Fruit fly (Drosophila melanogaster) whole organism, embryonic: ENCODE measurements around the gene Rh2.
A peak's percentile ranks its signal among the peaks of the same experiment; 100 is the strongest.

Experiments used
- Asciz ChIP-seq: fragments of 200-800 bp; sonication (Bioruptor generic); optimal IDR thresholded peaks from 2 replicates; lab custom pipeline; 2017; ENCODE audit warnings: missing biosample characterization, mild to moderate bottlenecking, missing genetic modification characterization, missing genetic modification reagents
- CG10321 ChIP-seq: fragments of 200-800 bp; sonication (Bioruptor generic); IDR thresholded peaks from 2 replicates; pipeline ENCODE4 v1.3.6; 2022; ENCODE audit warnings: missing biosample characterization, missing genetic modification characterization
- CG11695 ChIP-seq: fragments of 200-800 bp; sonication (Bioruptor generic); IDR thresholded peaks from 3 replicates; pipeline ENCODE4 v1.3.6; 2022; ENCODE audit warnings: missing biosample characterization, missing genetic modification characterization
- CG12104 ChIP-seq: fragments of 200-800 bp; sonication (Bioruptor generic); optimal IDR thresholded peaks from 3 replicates; lab custom pipeline; 2016; ENCODE audit warnings: missing biosample characterization, missing genetic modification characterization
- CG13894 ChIP-seq: fragments of 200-800 bp; sonication (Bioruptor generic); optimal IDR thresholded peaks from 3 replicates; lab custom pipeline; 2018; ENCODE audit warnings: missing biosample characterization, mild to moderate bottlenecking, missing genetic modification characterization, moderate library complexity
- CG14965 ChIP-seq: fragments of 200-800 bp; sonication (Bioruptor generic); optimal IDR thresholded peaks from 2 replicates; lab custom pipeline; 2016; ENCODE audit warnings: missing biosample characterization, missing genetic modification characterization, borderline replicate concordance
- CG17186 ChIP-seq: fragments of 200-800 bp; sonication (Bioruptor generic); optimal IDR thresholded peaks from 3 replicates; lab custom pipeline; 2017; ENCODE audit warnings: missing biosample characterization, missing genetic modification reagents, missing genetic modification characterization
- CG1792 ChIP-seq: fragments of 200-800 bp; sonication (Bioruptor generic); optimal IDR thresholded peaks from 2 replicates; lab custom pipeline; 2016; ENCODE audit warnings: missing biosample characterization, missing genetic modification characterization
- CG18011 ChIP-seq: fragments of 200-800 bp; sonication (Bioruptor generic); optimal IDR thresholded peaks from 2 replicates; lab custom pipeline; 2017; ENCODE audit warnings: missing biosample characterization, missing genetic modification characterization, mild to moderate bottlenecking, moderate library complexity, missing genotype
- CG18262 ChIP-seq: fragments of 200-800 bp; optimal IDR thresholded peaks from 3 replicates; lab custom pipeline; 2019; ENCODE audit warnings: missing biosample characterization, mild to moderate bottlenecking, missing genetic modification characterization, moderate library complexity
- CG2199 ChIP-seq: fragments of 200-800 bp; sonication (Bioruptor generic); IDR thresholded peaks from 3 replicates; pipeline ENCODE4 v1.3.6; 2022; ENCODE audit warnings: missing biosample characterization, missing genetic modification characterization
- CG2889 ChIP-seq: fragments of 200-800 bp; sonication (Bioruptor generic); IDR thresholded peaks from 3 replicates; pipeline ENCODE4 v1.3.6; 2022; ENCODE audit warnings: missing biosample characterization, missing genetic modification characterization
- CG31365 ChIP-seq: fragments of 200-800 bp; sonication (Bioruptor generic); optimal IDR thresholded peaks from 2 replicates; lab custom pipeline; 2018; ENCODE audit warnings: missing biosample characterization, mild to moderate bottlenecking, missing genetic modification characterization
- CG32532 ChIP-seq: fragments of 200-800 bp; sonication (Bioruptor generic); IDR thresholded peaks from 2 replicates; pipeline ENCODE4 v1.3.6; 2022; ENCODE audit warnings: missing biosample characterization, missing genetic modification characterization
- CG32767 ChIP-seq: fragments of 200-800 bp; sonication (Bioruptor generic); IDR thresholded peaks from 2 replicates; pipeline ENCODE4 v1.3.6; 2022; ENCODE audit warnings: missing biosample characterization, missing genetic modification characterization
- CG5180 ChIP-seq: fragments of 200-800 bp; sonication (Bioruptor generic); optimal IDR thresholded peaks from 3 replicates; lab custom pipeline; 2017; ENCODE audit warnings: missing biosample characterization, missing genetic modification characterization, mild to moderate bottlenecking, moderate library complexity, missing genetic modification reagents
- CG5245 ChIP-seq: fragments of 200-800 bp; sonication (Bioruptor generic); optimal IDR thresholded peaks from 3 replicates; lab custom pipeline; 2016; ENCODE audit warnings: missing biosample characterization, missing genetic modification characterization
- CG6689 ChIP-seq: fragments of 200-800 bp; sonication (Bioruptor generic); IDR thresholded peaks from 2 replicates; pipeline ENCODE4 v1.3.6; 2022; ENCODE audit warnings: missing biosample characterization, missing genetic modification characterization
- CG9876 ChIP-seq: fragments of 200-800 bp; sonication (Bioruptor generic); optimal IDR thresholded peaks from 2 replicates; lab custom pipeline; 2016; ENCODE audit warnings: missing biosample characterization, missing genetic modification characterization
- CHES-1-like ChIP-seq: fragments of 200-800 bp; sonication (Bioruptor generic); optimal IDR thresholded peaks from 2 replicates; lab custom pipeline; 2016; ENCODE audit warnings: missing biosample characterization, missing genetic modification characterization
- D19A ChIP-seq: fragments of 200-800 bp; optimal IDR thresholded peaks from 3 replicates; lab custom pipeline; 2019; ENCODE audit warnings: missing biosample characterization, mild to moderate bottlenecking, missing genetic modification characterization, moderate library complexity
- Doc3 ChIP-seq: fragments of 200-800 bp; sonication (Bioruptor generic); IDR thresholded peaks from 3 replicates; pipeline ENCODE4 v1.3.6; 2022; ENCODE audit warnings: missing biosample characterization, missing genetic modification characterization; ENCODE audit not compliant: partially characterized antibody
- Dp ChIP-seq: fragments of 200-800 bp; sonication (Bioruptor generic); optimal IDR thresholded peaks from 2 replicates; lab custom pipeline; 2018; ENCODE audit warnings: missing biosample characterization, mild to moderate bottlenecking, missing genetic modification characterization, moderate library complexity
- Ets97D ChIP-seq: fragments of 200-800 bp; sonication (Bioruptor generic); optimal IDR thresholded peaks from 3 replicates; lab custom pipeline; 2016; ENCODE audit warnings: missing biosample characterization, missing genetic modification characterization
- GATAe ChIP-seq: fragments of 200-800 bp; sonication (Bioruptor generic); conservative IDR thresholded peaks from 2 replicates; pipeline ENCODE4 v1.3.6; 2022; ENCODE audit warnings: missing biosample characterization, missing genetic modification characterization
- Hand ChIP-seq: fragments of 200-800 bp; sonication (Bioruptor generic); optimal IDR thresholded peaks from 2 replicates; lab custom pipeline; 2017; ENCODE audit warnings: mild to moderate bottlenecking, missing biosample characterization, missing genetic modification reagents, missing genetic modification characterization
- Hsf ChIP-seq: fragments of 200-800 bp; sonication (Bioruptor generic); optimal IDR thresholded peaks from 3 replicates; lab custom pipeline; 2016; ENCODE audit warnings: missing biosample characterization, missing genetic modification characterization
- Mad ChIP-seq: fragments of 200-800 bp; sonication (Bioruptor generic); optimal IDR thresholded peaks from 2 replicates; lab custom pipeline; 2016; ENCODE audit warnings: missing biosample characterization, missing genetic modification characterization
- Mes4 ChIP-seq: fragments of 200-800 bp; sonication (Bioruptor generic); optimal IDR thresholded peaks from 2 replicates; lab custom pipeline; 2016; ENCODE audit warnings: missing biosample characterization, missing genetic modification characterization
- NfI ChIP-seq: fragments of 200-800 bp; sonication (Bioruptor generic); optimal IDR thresholded peaks from 3 replicates; lab custom pipeline; 2018; ENCODE audit warnings: missing biosample characterization, mild to moderate bottlenecking, missing genetic modification characterization, moderate library complexity
- Optix ChIP-seq: fragments of 200-800 bp; sonication (Bioruptor generic); IDR thresholded peaks from 3 replicates; pipeline ENCODE4 v1.3.6; 2022; ENCODE audit warnings: missing biosample characterization, missing genetic modification characterization
- abd-A ChIP-seq: fragments of 200-800 bp; sonication (Bioruptor generic); optimal IDR thresholded peaks from 3 replicates; lab custom pipeline; 2019; ENCODE audit warnings: missing biosample characterization, mild to moderate bottlenecking, missing genetic modification characterization, moderate library complexity
- ase ChIP-seq: fragments of 200-800 bp; sonication (Bioruptor generic); IDR thresholded peaks from 3 replicates; pipeline ENCODE4 v1.3.6; 2022; ENCODE audit warnings: missing biosample characterization, missing genetic modification characterization
- chm ChIP-seq: fragments of 200-800 bp; sonication (Bioruptor generic); IDR thresholded peaks from 2 replicates; pipeline ENCODE4 v1.3.6; 2022; ENCODE audit warnings: missing biosample characterization, missing genetic modification characterization
- chn ChIP-seq: fragments of 200-800 bp; sonication (Bioruptor generic); optimal IDR thresholded peaks from 2 replicates; lab custom pipeline; 2016; ENCODE audit warnings: missing biosample characterization, missing genetic modification characterization
- grau ChIP-seq: fragments of 200-800 bp; optimal IDR thresholded peaks from 3 replicates; lab custom pipeline; 2019; ENCODE audit warnings: missing biosample characterization, mild to moderate bottlenecking, missing genetic modification characterization, moderate library complexity
- hb ChIP-seq: fragments of 200-800 bp; sonication (Bioruptor generic); IDR thresholded peaks from 3 replicates; pipeline ENCODE4 v1.3.6; 2022; ENCODE audit warnings: missing biosample characterization, missing genetic modification characterization; ENCODE audit not compliant: partially characterized antibody
- hbn ChIP-seq: fragments of 200-800 bp; sonication (Bioruptor generic); IDR thresholded peaks from 2 replicates; pipeline ENCODE4 v1.3.6; 2022; ENCODE audit warnings: missing biosample characterization, missing genetic modification characterization; ENCODE audit not compliant: partially characterized antibody
- kah ChIP-seq: fragments of 200-800 bp; sonication (Bioruptor generic); optimal IDR thresholded peaks from 2 replicates; lab custom pipeline; 2018; ENCODE audit warnings: missing biosample characterization, mild to moderate bottlenecking, missing genetic modification characterization
- knrl ChIP-seq: fragments of 200-800 bp; sonication (Bioruptor generic); IDR thresholded peaks from 3 replicates; pipeline ENCODE4 v1.3.6; 2022; ENCODE audit warnings: missing biosample characterization, missing genetic modification characterization; ENCODE audit not compliant: partially characterized antibody
- lilli ChIP-seq: fragments of 200-800 bp; sonication (Bioruptor generic); optimal IDR thresholded peaks from 3 replicates; lab custom pipeline; 2016; ENCODE audit warnings: missing biosample characterization, missing genetic modification characterization
- lola ChIP-seq, 3 experiments: fragments of >200 bp in 2 of 3; fragments of 200-800 bp in 1 of 3; sonication (Bioruptor generic) in 1 of 3; optimal IDR thresholded peaks; 2 replicates each; lab custom pipeline; 2017 to 2019; ENCODE audit warnings: missing biosample characterization in 3 of 3, missing genetic modification characterization in 3 of 3, mild to moderate bottlenecking in 1 of 3, moderate library complexity in 1 of 3
- mam ChIP-seq: fragments of 200-800 bp; sonication (Bioruptor generic); optimal IDR thresholded peaks from 3 replicates; lab custom pipeline; 2016; ENCODE audit warnings: missing biosample characterization, missing genetic modification characterization
- nerfin-1 ChIP-seq: fragments of 200-800 bp; sonication (Bioruptor generic); optimal IDR thresholded peaks from 3 replicates; lab custom pipeline; 2019; ENCODE audit warnings: missing biosample characterization, mild to moderate bottlenecking, missing genetic modification characterization, moderate library complexity
- p53 ChIP-seq: fragments of 200-800 bp; sonication (Bioruptor generic); optimal IDR thresholded peaks from 2 replicates; lab custom pipeline; 2016; ENCODE audit warnings: missing biosample characterization, missing genetic modification characterization
- sd ChIP-seq: fragments of 200-800 bp; sonication (Bioruptor generic); optimal IDR thresholded peaks from 3 replicates; lab custom pipeline; 2018; ENCODE audit warnings: missing biosample characterization, mild to moderate bottlenecking, missing genetic modification characterization, moderate library complexity
- sna ChIP-seq: fragments of 200-800 bp; sonication (Bioruptor generic); IDR thresholded peaks from 2 replicates; pipeline ENCODE4 v1.3.6; 2022; ENCODE audit warnings: missing biosample characterization, missing genetic modification characterization; ENCODE audit not compliant: partially characterized antibody
- tgo ChIP-seq: fragments of 200-800 bp; sonication (Bioruptor generic); IDR thresholded peaks from 3 replicates; pipeline ENCODE4 v1.3.6; 2022; ENCODE audit warnings: missing biosample characterization, missing genetic modification characterization
- tin ChIP-seq: fragments of 200-800 bp; sonication (Bioruptor generic); optimal IDR thresholded peaks from 3 replicates; lab custom pipeline; 2016; ENCODE audit warnings: missing biosample characterization, missing genetic modification characterization
- trem ChIP-seq: fragments of 200-800 bp; optimal IDR thresholded peaks from 3 replicates; lab custom pipeline; 2019; ENCODE audit warnings: missing biosample characterization, mild to moderate bottlenecking, missing genetic modification characterization, moderate library complexity
- vnd ChIP-seq: fragments of 200-800 bp; sonication (Bioruptor generic); IDR thresholded peaks from 3 replicates; pipeline ENCODE4 v1.3.6; 2022; ENCODE audit warnings: missing biosample characterization, missing genetic modification characterization; ENCODE audit not compliant: partially characterized antibody

Rh2 gene

DNA sequence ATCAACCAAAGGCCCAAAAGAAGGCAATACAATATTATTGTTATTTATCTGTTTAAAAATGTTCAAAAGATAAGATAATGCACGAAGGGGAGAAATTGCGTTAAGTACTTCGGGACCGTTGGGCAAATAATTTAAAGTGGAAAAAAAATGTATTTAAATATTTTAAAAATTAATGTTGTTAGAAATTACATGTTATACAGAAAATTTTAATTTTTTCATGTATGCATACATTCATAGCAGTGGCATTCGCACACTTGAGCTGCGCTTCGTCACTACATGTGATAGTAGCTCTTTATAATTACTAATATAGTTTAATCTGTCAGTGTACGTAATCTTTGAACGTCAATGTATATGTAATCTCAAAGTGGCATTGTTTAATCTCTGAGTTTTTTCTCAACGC lies 4.0 kb upstream of the Rh2 start (continued):
- peak; percentile 80 for TF ChIP-seq tgo
- TF ChIP-seq GATAe (GFP tag; lab: Robert Waterston, UW) = peak; percentile 99
- no peak for TF ChIP-seq hb (GFP tag; lab: Robert Waterston, UW)
- TF ChIP-seq Hsf (GFP tag; lab: Kevin White, UChicago) = no peak
- no peak for TF ChIP-seq NfI
- no peak for TF ChIP-seq Mes4 (GFP tag; lab: Kevin White, UChicago)
- TF ChIP-seq grau (tag; lab: Kevin White, UChicago) = no peak
- no peak for TF ChIP-seq CG17186 (GFP tag; lab: Kevin White, UChicago)
- no peak for TF ChIP-seq CG31365 (tag; lab: Kevin White, UChicago)
- no peak for TF ChIP-seq CG9876 (GFP tag; lab: Kevin White, UChicago)
- no peak for TF ChIP-seq CG13894
- TF ChIP-seq CG5180 (GFP tag; lab: Kevin White, UChicago) = no peak
- TF ChIP-seq Ets97D (GFP tag; lab: Kevin White, UChicago) = no peak
- no peak for TF ChIP-seq Dp (GFP tag; lab: Kevin White, UChicago)
- TF ChIP-seq chm (GFP tag; lab: Robert Waterston, UW) = no peak
- TF ChIP-seq tin (GFP tag; lab: Kevin White, UChicago) = no peak
- TF ChIP-seq p53 (GFP tag; lab: Kevin White, UChicago) = no peak
- no peak for TF ChIP-seq CG32767 (GFP tag; lab: Robert Waterston, UW)
- TF ChIP-seq knrl (GFP tag; lab: Robert Waterston, UW) = no peak
- no peak for TF ChIP-seq kah
- peak; percentile 65; the same call in 2 of the 3 replicates for TF ChIP-seq ase (GFP tag; lab: Robert Waterston, UW)
- TF ChIP-seq trem (tag; lab: Kevin White, UChicago) = no peak
- TF ChIP-seq Hand (GFP tag; lab: Kevin White, UChicago) = no peak
- no peak for TF ChIP-seq CG1792 (GFP tag; lab: Kevin White, UChicago)
- no peak for TF ChIP-seq Asciz (GFP tag; lab: Kevin White, UChicago)
- TF ChIP-seq hbn (GFP tag; lab: Robert Waterston, UW) = no peak
- TF ChIP-seq CG14965 (GFP tag; lab: Kevin White, UChicago) = no peak
- TF ChIP-seq Doc3 (GFP tag; lab: Robert Waterston, UW) = no peak
- TF ChIP-seq CG18011 (GFP tag; lab: Kevin White, UChicago) = no peak
- no peak for TF ChIP-seq CG18262 (tag; lab: Kevin White, UChicago)
- no peak for TF ChIP-seq CG10321 (GFP tag; lab: Robert Waterston, UW)
- no peak for TF ChIP-seq D19A (tag; lab: Kevin White, UChicago)
- peak; percentile 22 for TF ChIP-seq CG12104
- TF ChIP-seq sd (tag; lab: Kevin White, UChicago) = no peak
- no peak for TF ChIP-seq abd-A (tag; lab: Kevin White, UChicago)
- no peak for TF ChIP-seq Optix (GFP tag; lab: Robert Waterston, UW)
- TF ChIP-seq mam (GFP tag; lab: Kevin White, UChicago) = no peak
- TF ChIP-seq CG2199 (GFP tag; lab: Robert Waterston, UW) = no peak
- no peak for TF ChIP-seq CG2889 (GFP tag; lab: Robert Waterston, UW)
- TF ChIP-seq CG32532 (GFP tag; lab: Robert Waterston, UW) = peak; percentile 78
- no peak for TF ChIP-seq lilli
- TF ChIP-seq Mad (GFP tag; lab: Kevin White, UChicago) = no peak
- TF ChIP-seq CHES-1-like = no peak
- no peak for TF ChIP-seq vnd (GFP tag; lab: Robert Waterston, UW)
- TF ChIP-seq CG11695 (GFP tag; lab: Robert Waterston, UW) = peak; percentile 65; the same call in 2 of the 3 replicates
- no peak for TF ChIP-seq lola (GFP tag; optimal IDR thresholded peaks at IDR 0.05; lab: Kevin White, UChicago)
- TF ChIP-seq sna = no peak
- no peak for TF ChIP-seq CG5245 (GFP tag; lab: Kevin White, UChicago)
- TF ChIP-seq nerfin-1 (tag; lab: Kevin White, UChicago) = no peak
- TF ChIP-seq CG6689 (GFP tag; lab: Robert Waterston, UW) = peak; percentile 55
- no peak for TF ChIP-seq chn (GFP tag; lab: Kevin White, UChicago)
